Fruit fly (Drosophila melanogaster) whole organism, embryonic: Measurements from ENCODE around the gene syd.

Experiments used
- Atf3 ChIP-seq: fragments of 200-800 bp; sonication (Bioruptor generic); optimal IDR thresholded peaks from 3 replicates; lab custom pipeline; 2016; ENCODE audit warnings: missing biosample characterization, missing genetic modification characterization
- BEAF-32 ChIP-seq: fragments of 200-800 bp; sonication (Bioruptor generic); optimal IDR thresholded peaks from 3 replicates; lab custom pipeline; 2017; ENCODE audit warnings: missing biosample characterization, missing genetic modification characterization, mild to moderate bottlenecking, moderate library complexity, missing genetic modification reagents
- Blimp-1 ChIP-seq: fragments of 200-800 bp; sonication (Bioruptor generic); optimal IDR thresholded peaks from 3 replicates; lab custom pipeline; 2018; ENCODE audit warnings: missing biosample characterization, missing genetic modification characterization, mild to moderate bottlenecking, moderate library complexity, missing genetic modification reagents
- CG10654 ChIP-seq: fragments of 200-800 bp; sonication (Bioruptor generic); optimal IDR thresholded peaks from 2 replicates; lab custom pipeline; 2016; ENCODE audit warnings: missing biosample characterization, missing genetic modification characterization
- CG11093 ChIP-seq: fragments of 200-800 bp; sonication (Bioruptor generic); IDR thresholded peaks from 3 replicates; pipeline ENCODE4 v1.3.6; 2022; ENCODE audit warnings: missing biosample characterization, missing genetic modification characterization
- CG13123 ChIP-seq: fragments of 200-800 bp; sonication (Bioruptor generic); optimal IDR thresholded peaks from 2 replicates; lab custom pipeline; 2016; ENCODE audit warnings: missing biosample characterization, missing genetic modification characterization
- CG1602 ChIP-seq: fragments of 200-800 bp; sonication (Bioruptor generic); optimal IDR thresholded peaks from 3 replicates; lab custom pipeline; 2016; ENCODE audit warnings: missing biosample characterization, missing genetic modification characterization
- CG1603 ChIP-seq: fragments of 200-800 bp; sonication (Bioruptor generic); optimal IDR thresholded peaks from 2 replicates; lab custom pipeline; 2019; ENCODE audit warnings: missing biosample characterization, mild to moderate bottlenecking, missing genetic modification characterization, moderate library complexity
- CG18262 ChIP-seq: fragments of 200-800 bp; optimal IDR thresholded peaks from 3 replicates; lab custom pipeline; 2019; ENCODE audit warnings: missing biosample characterization, mild to moderate bottlenecking, missing genetic modification characterization, moderate library complexity
- CG2678 ChIP-seq: fragments of 200-800 bp; sonication (Bioruptor generic); optimal IDR thresholded peaks from 3 replicates; lab custom pipeline; 2019; ENCODE audit warnings: missing biosample characterization, mild to moderate bottlenecking, missing genetic modification characterization, moderate library complexity
- CG2712 ChIP-seq: fragments of 200-800 bp; optimal IDR thresholded peaks from 3 replicates; lab custom pipeline; 2019; ENCODE audit warnings: missing biosample characterization, mild to moderate bottlenecking, missing genetic modification characterization, moderate library complexity
- CG3281 ChIP-seq: fragments of 200-800 bp; sonication (Bioruptor generic); optimal IDR thresholded peaks from 3 replicates; lab custom pipeline; 2017; ENCODE audit warnings: missing biosample characterization, mild to moderate bottlenecking, missing genetic modification characterization
- CG33557 ChIP-seq: fragments of 200-800 bp; sonication (Bioruptor generic); optimal IDR thresholded peaks from 2 replicates; lab custom pipeline; 2019; ENCODE audit warnings: missing biosample characterization, mild to moderate bottlenecking, missing genetic modification characterization, moderate library complexity
- CG34224 ChIP-seq: fragments of 200-800 bp; sonication (Bioruptor generic); IDR thresholded peaks from 3 replicates; pipeline ENCODE4 v1.3.6; 2022; ENCODE audit warnings: missing biosample characterization, missing genetic modification characterization; ENCODE audit not compliant: partially characterized antibody
- CG7556 ChIP-seq: fragments of 200-800 bp; sonication (Bioruptor generic); optimal IDR thresholded peaks from 2 replicates; lab custom pipeline; 2017; ENCODE audit warnings: missing biosample characterization, mild to moderate bottlenecking, missing genetic modification characterization
- CG8359 ChIP-seq: fragments of 200-800 bp; sonication (Bioruptor generic); optimal IDR thresholded peaks from 2 replicates; lab custom pipeline; 2017; ENCODE audit warnings: missing biosample characterization, mild to moderate bottlenecking, missing genetic modification characterization, borderline replicate concordance
- CG9727 ChIP-seq: fragments of 200-800 bp; sonication (Bioruptor generic); optimal IDR thresholded peaks from 3 replicates; lab custom pipeline; 2017; ENCODE audit warnings: missing biosample characterization, mild to moderate bottlenecking, missing genetic modification characterization
- CG9797 ChIP-seq: fragments of 200-800 bp; sonication (Bioruptor generic); optimal IDR thresholded peaks from 3 replicates; lab custom pipeline; 2018; ENCODE audit warnings: missing biosample characterization, mild to moderate bottlenecking, missing genetic modification characterization
- CoRest ChIP-seq: fragments of 200-800 bp; sonication (Bioruptor generic); optimal IDR thresholded peaks from 3 replicates; lab custom pipeline; 2018; ENCODE audit warnings: missing biosample characterization, mild to moderate bottlenecking, missing genetic modification characterization, moderate library complexity
- Dfd ChIP-seq, 2 experiments: fragments of >200 bp; optimal IDR thresholded peaks; 2 replicates each; lab custom pipeline; 2017; ENCODE audit warnings: missing biosample characterization in 2 of 2, missing genetic modification characterization in 2 of 2
- GATAe ChIP-seq: fragments of 200-800 bp; sonication (Bioruptor generic); conservative IDR thresholded peaks from 2 replicates; pipeline ENCODE4 v1.3.6; 2022; ENCODE audit warnings: missing biosample characterization, missing genetic modification characterization
- Hsf ChIP-seq: fragments of 200-800 bp; sonication (Bioruptor generic); optimal IDR thresholded peaks from 3 replicates; lab custom pipeline; 2016; ENCODE audit warnings: missing biosample characterization, missing genetic modification characterization
- Lim3 ChIP-seq: fragments of 200-800 bp; sonication (Bioruptor generic); IDR thresholded peaks from 2 replicates; pipeline ENCODE4 v1.3.6; 2022; ENCODE audit warnings: missing biosample characterization, missing genetic modification characterization
- Lpt ChIP-seq: fragments of >200 bp; optimal IDR thresholded peaks from 2 replicates; lab custom pipeline; 2018; ENCODE audit warnings: missing biosample characterization, missing genetic modification characterization
- MBD-R2 ChIP-seq: fragments of 200-800 bp; sonication (Bioruptor generic); IDR thresholded peaks from 2 replicates; pipeline ENCODE4 v1.3.6; 2022; ENCODE audit warnings: missing biosample characterization, missing genetic modification characterization
- MTF-1 ChIP-seq: fragments of 200-800 bp; sonication (Bioruptor generic); optimal IDR thresholded peaks from 2 replicates; lab custom pipeline; 2018; ENCODE audit warnings: missing biosample characterization, mild to moderate bottlenecking, missing genetic modification characterization, borderline replicate concordance
- NK7.1 ChIP-seq: fragments of 200-800 bp; sonication (Bioruptor generic); optimal IDR thresholded peaks from 3 replicates; lab custom pipeline; 2016; ENCODE audit warnings: missing biosample characterization, missing genetic modification characterization
- NfI ChIP-seq: fragments of 200-800 bp; sonication (Bioruptor generic); optimal IDR thresholded peaks from 3 replicates; lab custom pipeline; 2018; ENCODE audit warnings: missing biosample characterization, mild to moderate bottlenecking, missing genetic modification characterization, moderate library complexity
- Pdp1 ChIP-seq, 2 experiments: fragments of 200-800 bp; sonication (Bioruptor generic); optimal IDR thresholded peaks; 3 replicates each; lab custom pipeline; 2016; ENCODE audit warnings: missing biosample characterization in 2 of 2, missing genetic modification characterization in 2 of 2, mild to moderate bottlenecking in 1 of 2, moderate library complexity in 1 of 2
- Tbp ChIP-seq: fragments of >200 bp; optimal IDR thresholded peaks from 2 replicates; lab custom pipeline; 2018; ENCODE audit warnings: missing biosample characterization, missing genetic modification characterization
- ash1 ChIP-seq: fragments of 200-800 bp; sonication (Bioruptor generic); optimal IDR thresholded peaks from 2 replicates; lab custom pipeline; 2018; ENCODE audit warnings: missing biosample characterization, mild to moderate bottlenecking, missing genetic modification characterization
- bab2 ChIP-seq: fragments of 200-800 bp; sonication (Bioruptor generic); optimal IDR thresholded peaks from 2 replicates; lab custom pipeline; 2016; ENCODE audit warnings: missing biosample characterization, missing genetic modification characterization
- br ChIP-seq: fragments of >200 bp; optimal IDR thresholded peaks from 2 replicates; lab custom pipeline; 2017
- cato ChIP-seq: fragments of 200-800 bp; sonication (Bioruptor generic); optimal IDR thresholded peaks from 2 replicates; lab custom pipeline; 2016; ENCODE audit warnings: missing biosample characterization, missing genetic modification characterization, borderline replicate concordance
- chn ChIP-seq: fragments of 200-800 bp; sonication (Bioruptor generic); optimal IDR thresholded peaks from 2 replicates; lab custom pipeline; 2016; ENCODE audit warnings: missing biosample characterization, missing genetic modification characterization
- gfzf ChIP-seq: fragments of 200-800 bp; sonication (Bioruptor generic); optimal IDR thresholded peaks from 2 replicates; lab custom pipeline; 2016; ENCODE audit warnings: missing biosample characterization, mild to moderate bottlenecking, missing genetic modification characterization, moderate library complexity
- her ChIP-seq: fragments of 200-800 bp; sonication (Bioruptor generic); optimal IDR thresholded peaks from 2 replicates; lab custom pipeline; 2016; ENCODE audit warnings: missing biosample characterization, missing genetic modification characterization
- lab ChIP-seq: fragments of 200-800 bp; sonication (Bioruptor generic); optimal IDR thresholded peaks from 3 replicates; lab custom pipeline; 2017; ENCODE audit warnings: missing biosample characterization, missing genetic modification characterization, mild to moderate bottlenecking, moderate library complexity, missing genetic modification reagents
- mam ChIP-seq: fragments of 200-800 bp; sonication (Bioruptor generic); optimal IDR thresholded peaks from 3 replicates; lab custom pipeline; 2016; ENCODE audit warnings: missing biosample characterization, missing genetic modification characterization
- nmo ChIP-seq: fragments of 200-800 bp; sonication (Bioruptor generic); optimal IDR thresholded peaks from 2 replicates; lab custom pipeline; 2018; ENCODE audit warnings: missing biosample characterization, mild to moderate bottlenecking, missing genetic modification characterization, moderate library complexity
- nom ChIP-seq: fragments of 200-800 bp; sonication (Bioruptor generic); optimal IDR thresholded peaks from 2 replicates; lab custom pipeline; 2017; ENCODE audit warnings: missing biosample characterization, missing genetic modification characterization, mild to moderate bottlenecking, moderate library complexity, missing genetic modification reagents
- oc ChIP-seq: fragments of 200-800 bp; sonication (Bioruptor generic); optimal IDR thresholded peaks from 2 replicates; lab custom pipeline; 2018; ENCODE audit warnings: missing biosample characterization, mild to moderate bottlenecking, missing genetic modification characterization, moderate library complexity
- otp ChIP-seq: fragments of 200-800 bp; sonication (Bioruptor generic); IDR thresholded peaks from 3 replicates; pipeline ENCODE4, ENCODE4 v1.3.6; 2022; ENCODE audit warnings: missing biosample characterization, missing genetic modification characterization
- pfk ChIP-seq: fragments of 200-800 bp; sonication (Bioruptor generic); optimal IDR thresholded peaks from 2 replicates; lab custom pipeline; 2018; ENCODE audit warnings: missing biosample characterization, mild to moderate bottlenecking, missing genetic modification characterization, moderate library complexity
- phol ChIP-seq: fragments of 200-800 bp; sonication (Bioruptor generic); optimal IDR thresholded peaks from 3 replicates; lab custom pipeline; 2018; ENCODE audit warnings: missing biosample characterization, mild to moderate bottlenecking, missing genetic modification characterization, moderate library complexity
- pros ChIP-seq: fragments of 200-800 bp; sonication (Bioruptor generic); optimal IDR thresholded peaks from 3 replicates; lab custom pipeline; 2019; ENCODE audit warnings: missing biosample characterization, mild to moderate bottlenecking, missing genetic modification characterization, moderate library complexity
- sens-2 ChIP-seq: fragments of 200-800 bp; sonication (Bioruptor generic); IDR thresholded peaks from 2 replicates; pipeline ENCODE4 v1.3.6; 2022; ENCODE audit warnings: missing biosample characterization, missing genetic modification characterization
- tx ChIP-seq: fragments of 200-800 bp; sonication (Bioruptor generic); optimal IDR thresholded peaks from 2 replicates; lab custom pipeline; 2016; ENCODE audit warnings: missing biosample characterization, missing genetic modification characterization
- usp ChIP-seq: fragments of >200 bp; optimal IDR thresholded peaks from 2 replicates; lab custom pipeline; 2017; ENCODE audit warnings: missing biosample characterization, missing genetic modification characterization

The syd gene

dm6 chr3L:7961973-7962753 lies 26.2 kb upstream of the syd start (continued):
- TF ChIP-seq tx (GFP tag; lab: Kevin White, UChicago) (no peak), CG9727 (GFP tag; lab: Kevin White, UChicago) (peak; percentile 36), CG2712 (tag; lab: Kevin White, UChicago) (peak; percentile 68), Atf3 (GFP tag; lab: Kevin White, UChicago) (no peak), sens-2 (peak; percentile 31; the same call in 1 of the 2 replicates), NfI (GFP tag; lab: Kevin White, UChicago) (no peak), BEAF-32 (no peak), MBD-R2 (GFP tag; lab: Robert Waterston, UW) (no peak), CG13123 (no peak), Dfd (GFP tag; optimal IDR thresholded peaks at IDR 0.05; lab: Kevin White, UChicago) (no peak), her (GFP tag; lab: Kevin White, UChicago) (no peak), CG11093 (GFP tag; lab: Robert Waterston, UW) (no peak), pros (GFP tag; lab: Kevin White, UChicago) (no peak), nmo (GFP tag; lab: Kevin White, UChicago) (peak; percentile 67), nom (GFP tag; lab: Kevin White, UChicago) (peak; percentile 17), CG33557 (GFP tag; lab: Kevin White, UChicago) (peak; percentile 3), CoRest (tag; lab: Kevin White, UChicago) (peak; percentile 57), CG7556 (GFP tag; lab: Kevin White, UChicago) (peak; percentile 52), CG1602 (GFP tag; lab: Kevin White, UChicago) (peak; percentile 1), chn (GFP tag; lab: Kevin White, UChicago) (no peak), CG9797 (GFP tag; lab: Kevin White, UChicago) (no peak), CG1603 (tag; lab: Kevin White, UChicago) (peak; percentile 15), bab2 (GFP tag; lab: Kevin White, UChicago) (no peak), phol (tag; lab: Kevin White, UChicago) (peak; percentile 54), usp (GFP tag; lab: Kevin White, UChicago) (no peak), ash1 (GFP tag; lab: Kevin White, UChicago) (no peak), Lpt (no peak), CG3281 (no peak), CG2678 (tag; lab: Kevin White, UChicago) (peak; percentile 70), Pdp1 (GFP tag; optimal IDR thresholded peaks at IDR 0.05; lab: Kevin White, UChicago) (no peak), otp (GFP tag; lab: Robert Waterston, UW) (no peak), Lim3 (peak; percentile 77; the same call in 1 of the 2 replicates), pfk (GFP tag; lab: Kevin White, UChicago) (no peak), Tbp (GFP tag; lab: Kevin White, UChicago) (no peak), CG34224 (GFP tag; lab: Robert Waterston, UW) (no peak), lab (GFP tag; lab: Kevin White, UChicago) (peak; percentile 23), NK7.1 (GFP tag; lab: Kevin White, UChicago) (no peak), CG8359 (no peak), CG18262 (peak; percentile 86), MTF-1 (peak; percentile 2), Blimp-1 (GFP tag; lab: Kevin White, UChicago) (peak; percentile 51), oc (no peak), br (lab: Kevin White, UChicago) (no peak), CG10654 (no peak), cato (GFP tag; lab: Kevin White, UChicago) (no peak), gfzf (GFP tag; lab: Kevin White, UChicago) (no peak), Hsf (no peak), mam (GFP tag; lab: Kevin White, UChicago) (no peak), GATAe (GFP tag; lab: Robert Waterston, UW) (peak; percentile 64; the same call in 1 of the 2 replicates)
